3 fruit fly cellular contexts compared by ENCODE assay signal in the genomic region with DNA sequence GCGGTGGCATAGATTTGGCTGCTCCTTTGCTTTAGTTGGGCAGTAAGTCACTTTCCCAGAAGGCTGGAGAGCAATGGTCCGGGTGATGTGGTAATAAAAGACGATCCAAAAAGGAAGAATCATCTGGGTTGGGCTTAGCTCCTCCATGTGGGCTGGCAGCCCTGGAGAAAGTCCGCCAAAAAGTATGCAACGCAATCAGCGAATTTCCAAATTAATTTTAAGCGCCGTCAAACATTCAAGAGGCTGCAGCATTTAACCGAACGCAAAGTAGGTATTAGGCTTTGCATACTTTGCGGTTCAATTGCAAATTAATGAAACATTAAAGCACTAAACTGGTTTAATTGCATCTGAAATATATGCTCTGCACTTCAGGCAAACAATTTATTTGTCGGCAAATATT.
TF ChIP-seq lines count a peak whose summit lies in the region.

No protein-coding gene starts in this region.

- peak; percentile 33 for TF ChIP-seq CTCF in whole organism, embryonic (GFP tag; optimal IDR thresholded peaks at IDR 0.05; lab: Kevin White, UChicago)

TF ChIP-seq in whole organism, embryonic, 481 proteins besides CTCF, POLR2A, EP300 and RAD21 (continues in another document):
- TF ChIP-seq CG12659 (GFP tag; optimal IDR thresholded peaks at IDR 0.05; lab: Kevin White, UChicago): no peak
- TF ChIP-seq CG7928 (GFP tag; optimal IDR thresholded peaks at IDR 0.05; lab: Kevin White, UChicago): peak; percentile 69
- no peak for TF ChIP-seq CG17829 (tag; optimal IDR thresholded peaks at IDR 0.05; lab: Kevin White, UChicago)
- TF ChIP-seq CG6765 (GFP tag; optimal IDR thresholded peaks at IDR 0.05; lab: Kevin White, UChicago): no peak
- no peak for TF ChIP-seq Oli (tag; optimal IDR thresholded peaks at IDR 0.05; lab: Kevin White, UChicago)
- TF ChIP-seq ewg (GFP tag; optimal IDR thresholded peaks at IDR 0.05; lab: Kevin White, UChicago): no peak
- no peak for TF ChIP-seq Sox100B (GFP tag; optimal IDR thresholded peaks at IDR 0.05; lab: Kevin White, UChicago)
- no peak for TF ChIP-seq CG9727 (GFP tag; optimal IDR thresholded peaks at IDR 0.05; lab: Kevin White, UChicago)
- no peak for TF ChIP-seq gfzf (GFP tag; optimal IDR thresholded peaks at IDR 0.05; lab: Kevin White, UChicago)
- no peak for TF ChIP-seq unpg (GFP tag; optimal IDR thresholded peaks at IDR 0.05; lab: Kevin White, UChicago)
- peak; percentile 23; the same call in 1 of the 2 replicates for TF ChIP-seq Bgb (GFP tag; IDR thresholded peaks at IDR 0.05; lab: Robert Waterston, UW; ENCODE audit: partially characterized antibody)
- TF ChIP-seq phol (tag; optimal IDR thresholded peaks at IDR 0.05; lab: Kevin White, UChicago): no peak
- TF ChIP-seq CG9437 (GFP tag; optimal IDR thresholded peaks at IDR 0.05; lab: Kevin White, UChicago): no peak
- no peak for TF ChIP-seq MTF-1 (GFP tag; optimal IDR thresholded peaks at IDR 0.05; lab: Kevin White, UChicago; ENCODE audit: borderline replicate concordance)
- no peak for TF ChIP-seq CG2199 (GFP tag; IDR thresholded peaks at IDR 0.05; lab: Robert Waterston, UW)
- TF ChIP-seq Rfx (GFP tag; IDR thresholded peaks at IDR 0.05; lab: Robert Waterston, UW): peak; percentile 23; the same call in 1 of the 2 replicates
- TF ChIP-seq CG4424 (GFP tag; optimal IDR thresholded peaks at IDR 0.05; lab: Kevin White, UChicago): no peak
- no peak for TF ChIP-seq aop (GFP tag; IDR thresholded peaks at IDR 0.05; lab: Robert Waterston, UW)
- no peak for TF ChIP-seq Doc3 (GFP tag; IDR thresholded peaks at IDR 0.05; lab: Robert Waterston, UW; ENCODE audit: partially characterized antibody)
- TF ChIP-seq hkb (optimal IDR thresholded peaks at IDR 0.05; lab: Kevin White, UChicago): no peak
- no peak for TF ChIP-seq hkb (GFP tag; IDR thresholded peaks at IDR 0.05; lab: Robert Waterston, UW)
- no peak for TF ChIP-seq Hand (GFP tag; optimal IDR thresholded peaks at IDR 0.05; lab: Kevin White, UChicago)
- no peak for TF ChIP-seq gcm (GFP tag; optimal IDR thresholded peaks at IDR 0.05; lab: Kevin White, UChicago)
- no peak for TF ChIP-seq CG3995 (GFP tag; optimal IDR thresholded peaks at IDR 0.05; lab: Kevin White, UChicago)
- no peak for TF ChIP-seq Asciz (GFP tag; optimal IDR thresholded peaks at IDR 0.05; lab: Kevin White, UChicago)
- TF ChIP-seq caup (GFP tag; optimal IDR thresholded peaks at IDR 0.05; lab: Kevin White, UChicago; ENCODE audit: severe bottlenecking): no peak
- TF ChIP-seq CG8359 (GFP tag; optimal IDR thresholded peaks at IDR 0.05; lab: Kevin White, UChicago; ENCODE audit: borderline replicate concordance): no peak
- no peak for TF ChIP-seq CG11398 (GFP tag; optimal IDR thresholded peaks at IDR 0.05; lab: Kevin White, UChicago)
- TF ChIP-seq Fer1 (GFP tag; optimal IDR thresholded peaks at IDR 0.05; lab: Kevin White, UChicago): no peak

TF ChIP-seq in whole organism, prepupa, 60 proteins besides CTCF, POLR2A, EP300 and RAD21:
- TF ChIP-seq eg (GFP tag; IDR thresholded peaks at IDR 0.05; lab: Robert Waterston, UW) (peak; percentile 26; the same call in 1 of the 3 replicates), CG6163 (GFP tag; IDR thresholded peaks at IDR 0.05; lab: Robert Waterston, UW) (no peak)

TF ChIP-seq in whole organism, wandering third instar larva, 38 proteins besides CTCF, POLR2A, EP300 and RAD21:
- TF ChIP-seq rgr (GFP tag; optimal IDR thresholded peaks at IDR 0.05; lab: Kevin White, UChicago) (no peak), Hnf4 (GFP tag; optimal IDR thresholded peaks at IDR 0.05; lab: Kevin White, UChicago) (no peak), Myc (optimal IDR thresholded peaks at IDR 0.05; lab: Kevin White, UChicago) (peak; percentile 84), N (GFP tag; optimal IDR thresholded peaks at IDR 0.05; lab: Kevin White, UChicago) (peak; percentile 74), OdsH (GFP tag; optimal IDR thresholded peaks at IDR 0.05; lab: Kevin White, UChicago) (no peak), Vsx2 (GFP tag; optimal IDR thresholded peaks at IDR 0.05; lab: Kevin White, UChicago; ENCODE audit: partially characterized antibody) (peak; percentile 65), lola (GFP tag; optimal IDR thresholded peaks at IDR 0.05; lab: Kevin White, UChicago) (peak; percentile 96), Sp1 (GFP tag; optimal IDR thresholded peaks at IDR 0.05; lab: Kevin White, UChicago) (no peak), brk (GFP tag; optimal IDR thresholded peaks at IDR 0.05; lab: Kevin White, UChicago) (no peak), woc (GFP tag; optimal IDR thresholded peaks at IDR 0.05; lab: Kevin White, UChicago) (no peak), Dif (GFP tag; optimal IDR thresholded peaks at IDR 0.05; lab: Kevin White, UChicago; ENCODE audit: partially characterized antibody) (peak; percentile 19), foxo (GFP tag; optimal IDR thresholded peaks at IDR 0.05; lab: Kevin White, UChicago) (no peak), Dfd (GFP tag; optimal IDR thresholded peaks at IDR 0.05; lab: Kevin White, UChicago) (no peak), Hr78 (GFP tag; optimal IDR thresholded peaks at IDR 0.05; lab: Kevin White, UChicago) (no peak), sage (GFP tag; optimal IDR thresholded peaks at IDR 0.05; lab: Kevin White, UChicago) (no peak)
TF ChIP-seq in whole organism, wandering third instar larva: peak in this region for 5.
